Fruit fly (Drosophila melanogaster) whole organism, prepupa: ENCODE data around the gene CG10959.
A peak's percentile ranks its signal among the peaks of the same experiment; 100 is the strongest.

Experiments used
- Blimp-1 ChIP-seq: fragments of 200-800 bp; sonication (Bioruptor generic); optimal IDR thresholded peaks from 3 replicates; lab custom pipeline; 2017; ENCODE audit warnings: missing biosample characterization, missing genetic modification characterization, mild to moderate bottlenecking, moderate library complexity, missing genetic modification reagents
- CG10669 ChIP-seq: fragments of 200-800 bp; sonication (Bioruptor generic); optimal IDR thresholded peaks from 3 replicates; lab custom pipeline; 2018; ENCODE audit warnings: missing biosample characterization, mild to moderate bottlenecking, missing genetic modification characterization, moderate library complexity
- CG11762 ChIP-seq: fragments of 200-800 bp; sonication (Bioruptor generic); optimal IDR thresholded peaks from 3 replicates; lab custom pipeline; 2016; ENCODE audit warnings: missing biosample characterization, missing genetic modification characterization; ENCODE audit not compliant: insufficient read depth
- CG11902 ChIP-seq: fragments of 200-800 bp; sonication (Bioruptor generic); optimal IDR thresholded peaks from 3 replicates; lab custom pipeline; 2016; ENCODE audit warnings: missing biosample characterization, missing genetic modification characterization
- CG15336 ChIP-seq: fragments of 200-800 bp; sonication (Bioruptor generic); IDR thresholded peaks from 2 replicates; pipeline ENCODE4 v1.3.6; 2022; ENCODE audit warnings: missing biosample characterization, missing genetic modification characterization
- CG1621 ChIP-seq: fragments of 200-800 bp; sonication (Bioruptor generic); optimal IDR thresholded peaks from 3 replicates; lab custom pipeline; 2018; ENCODE audit warnings: missing biosample characterization, mild to moderate bottlenecking, missing genetic modification characterization
- CG16779 ChIP-seq: fragments of 200-800 bp; sonication (Bioruptor generic); optimal IDR thresholded peaks from 3 replicates; lab custom pipeline; 2017; ENCODE audit warnings: missing biosample characterization, mild to moderate bottlenecking, missing genetic modification characterization
- CG31627 ChIP-seq: fragments of 200-800 bp; sonication (Bioruptor generic); optimal IDR thresholded peaks from 3 replicates; lab custom pipeline; 2016; ENCODE audit warnings: missing biosample characterization, missing genetic modification characterization
- CG3919 ChIP-seq: fragments of 200-800 bp; sonication (Bioruptor generic); optimal IDR thresholded peaks from 3 replicates; lab custom pipeline; 2016; ENCODE audit warnings: missing biosample characterization, missing genetic modification characterization
- CG4318 ChIP-seq: fragments of 200-800 bp; sonication (Bioruptor generic); optimal IDR thresholded peaks from 3 replicates; lab custom pipeline; 2017; ENCODE audit warnings: missing biosample characterization, mild to moderate bottlenecking, missing genetic modification characterization
- CG6163 ChIP-seq: fragments of 200-800 bp; sonication (Bioruptor generic); IDR thresholded peaks from 3 replicates; pipeline ENCODE4 v1.3.6; 2022; ENCODE audit warnings: missing biosample characterization, missing genetic modification characterization
- CG6792 ChIP-seq: fragments of 200-800 bp; sonication (Bioruptor generic); optimal IDR thresholded peaks from 3 replicates; lab custom pipeline; 2016; ENCODE audit warnings: missing biosample characterization, missing genetic modification characterization
- CG8119 ChIP-seq: fragments of 200-800 bp; sonication (Bioruptor generic); IDR thresholded peaks from 3 replicates; pipeline ENCODE4 v1.3.6; 2022; ENCODE audit warnings: missing biosample characterization, missing genetic modification characterization
- CG8319 ChIP-seq: fragments of 200-800 bp; sonication (Bioruptor generic); optimal IDR thresholded peaks from 3 replicates; lab custom pipeline; 2016; ENCODE audit warnings: missing biosample characterization, missing genetic modification characterization
- CG8632 ChIP-seq: fragments of 200-800 bp; sonication (Bioruptor generic); optimal IDR thresholded peaks from 3 replicates; lab custom pipeline; 2016; ENCODE audit warnings: missing biosample characterization, missing genetic modification characterization
- Eip75B ChIP-seq: fragments of 200-800 bp; sonication (Bioruptor generic); optimal IDR thresholded peaks from 3 replicates; lab custom pipeline; 2016; ENCODE audit warnings: missing biosample characterization, missing genetic modification characterization
- Eip78C ChIP-seq: fragments of 200-800 bp; sonication (Bioruptor generic); peaks from one replicate; lab custom pipeline; 2016; ENCODE audit warnings: missing biosample characterization, missing genetic modification characterization
- Eip93F ChIP-seq: fragments of 200-800 bp; sonication (Bioruptor generic); optimal IDR thresholded peaks from 2 replicates; lab custom pipeline; 2016; ENCODE audit warnings: missing biosample characterization, mild to moderate bottlenecking, missing genetic modification characterization
- Ets21C ChIP-seq: fragments of 200-800 bp; sonication (Bioruptor generic); optimal IDR thresholded peaks from 3 replicates; lab custom pipeline; 2016; ENCODE audit warnings: missing biosample characterization, missing genetic modification characterization
- Gug ChIP-seq: fragments of 200-800 bp; sonication (Bioruptor generic); IDR thresholded peaks from 2 replicates; pipeline ENCODE4 v1.3.6; 2022; ENCODE audit warnings: missing biosample characterization, missing genetic modification characterization
- Hr38 ChIP-seq: sonication (Bioruptor generic); optimal IDR thresholded peaks from 2 replicates; lab custom pipeline; 2016; ENCODE audit warnings: missing biosample characterization, missing genetic modification characterization
- Hr39 ChIP-seq: fragments of 200-800 bp; sonication (Bioruptor generic); optimal IDR thresholded peaks from 2 replicates; lab custom pipeline; 2016; ENCODE audit warnings: missing biosample characterization, missing genetic modification characterization
- Hr4 ChIP-seq: fragments of 200-800 bp; sonication (Bioruptor generic); optimal IDR thresholded peaks from 3 replicates; lab custom pipeline; 2016; ENCODE audit warnings: missing biosample characterization, missing genetic modification characterization
- Lpt ChIP-seq: fragments of 200-800 bp; sonication (Bioruptor generic); optimal IDR thresholded peaks from 3 replicates; lab custom pipeline; 2016; ENCODE audit warnings: missing biosample characterization, missing genetic modification characterization
- Met ChIP-seq: fragments of 200-800 bp; sonication (Bioruptor generic); optimal IDR thresholded peaks from 3 replicates; lab custom pipeline; 2016; ENCODE audit warnings: missing biosample characterization, missing genetic modification characterization
- OdsH ChIP-seq: fragments of 200-800 bp; sonication (Bioruptor generic); optimal IDR thresholded peaks from 3 replicates; lab custom pipeline; 2016; ENCODE audit warnings: missing biosample characterization, missing genetic modification characterization
- Smox ChIP-seq: fragments of 200-800 bp; sonication (Bioruptor generic); optimal IDR thresholded peaks from 3 replicates; lab custom pipeline; 2016; ENCODE audit warnings: missing biosample characterization, missing genetic modification characterization
- Sox14 ChIP-seq: fragments of 200-800 bp; sonication (Bioruptor generic); optimal IDR thresholded peaks from 3 replicates; lab custom pipeline; 2016; ENCODE audit warnings: missing biosample characterization, missing genetic modification characterization
- dac ChIP-seq: fragments of 200-800 bp; sonication (Bioruptor generic); optimal IDR thresholded peaks from 2 replicates; lab custom pipeline; 2017; ENCODE audit warnings: missing biosample characterization, mild to moderate bottlenecking, missing genetic modification characterization
- eg ChIP-seq: fragments of 200-800 bp; sonication (Bioruptor generic); IDR thresholded peaks from 3 replicates; pipeline ENCODE4 v1.3.6; 2022; ENCODE audit warnings: missing biosample characterization, missing genetic modification characterization
- esn ChIP-seq: fragments of 200-800 bp; sonication (Bioruptor generic); optimal IDR thresholded peaks from 2 replicates; lab custom pipeline; 2016; ENCODE audit warnings: missing biosample characterization, mild to moderate bottlenecking, missing genetic modification characterization, moderate library complexity
- fd59A ChIP-seq: fragments of 200-800 bp; sonication (Bioruptor generic); optimal IDR thresholded peaks from 2 replicates; lab custom pipeline; 2017; ENCODE audit warnings: missing biosample characterization, mild to moderate bottlenecking, missing genetic modification characterization, missing genetic modification reagents
- fd85E ChIP-seq: fragments of 200-800 bp; sonication (Bioruptor generic); optimal IDR thresholded peaks from 3 replicates; lab custom pipeline; 2016; ENCODE audit warnings: missing biosample characterization, missing genetic modification characterization
- lz ChIP-seq: fragments of 200-800 bp; sonication (Bioruptor generic); optimal IDR thresholded peaks from 3 replicates; lab custom pipeline; 2016; ENCODE audit warnings: missing biosample characterization, missing genetic modification characterization
- net ChIP-seq: fragments of 200-800 bp; sonication (Bioruptor generic); optimal IDR thresholded peaks from 3 replicates; lab custom pipeline; 2016; ENCODE audit warnings: missing biosample characterization, missing genetic modification characterization
- pdm3 ChIP-seq: fragments of 200-800 bp; sonication (Bioruptor generic); optimal IDR thresholded peaks from 3 replicates; lab custom pipeline; 2016; ENCODE audit warnings: missing biosample characterization, missing genetic modification characterization
- spab ChIP-seq: fragments of 200-800 bp; sonication (Bioruptor generic); optimal IDR thresholded peaks from 2 replicates; lab custom pipeline; 2017; ENCODE audit warnings: missing biosample characterization, mild to moderate bottlenecking, missing genetic modification characterization, missing genetic modification reagents
- ss ChIP-seq, 2 experiments: fragments of 200-800 bp; sonication (Bioruptor generic); optimal IDR thresholded peaks; 2 replicates in 1 of 2; 3 replicates in 1 of 2; lab custom pipeline; 2017 to 2018; ENCODE audit warnings: mild to moderate bottlenecking in 2 of 2, missing biosample characterization in 2 of 2, missing genetic modification characterization in 2 of 2, moderate library complexity in 1 of 2
- topi ChIP-seq: fragments of 200-800 bp; sonication (Bioruptor generic); optimal IDR thresholded peaks from 3 replicates; lab custom pipeline; 2016; ENCODE audit warnings: missing biosample characterization, missing genetic modification characterization

CG10959 gene

dm6 chrX:8163452-8163851, 14.9 kb downstream of the CG10959 start (continued):
- TF ChIP-seq Eip78C (GFP tag; lab: Kevin White, UChicago) (peak; percentile 73), esn (GFP tag; lab: Kevin White, UChicago) (no peak), Smox (GFP tag; lab: Kevin White, UChicago) (no peak), CG1621 (tag; lab: Kevin White, UChicago) (no peak), Hr4 (peak; percentile 12), spab (GFP tag; lab: Kevin White, UChicago) (no peak), CG3919 (GFP tag; lab: Kevin White, UChicago) (peak; percentile 14), Hr39 (GFP tag; lab: Kevin White, UChicago) (no peak), CG4318 (GFP tag; lab: Kevin White, UChicago) (peak; percentile 39), CG15336 (GFP tag; lab: Robert Waterston, UW) (peak; percentile 74), CG6163 (GFP tag; lab: Robert Waterston, UW) (peak; percentile 46; the same call in 1 of the 3 replicates), Hr38 (no peak), Blimp-1 (GFP tag; lab: Kevin White, UChicago) (no peak), Lpt (GFP tag; lab: Kevin White, UChicago) (peak; percentile 20), Ets21C (GFP tag; lab: Kevin White, UChicago) (no peak), Sox14 (GFP tag; lab: Kevin White, UChicago) (no peak), lz (GFP tag; lab: Kevin White, UChicago) (no peak), Eip75B (no peak), Gug (GFP tag; lab: Robert Waterston, UW) (peak; percentile 31; the same call in 1 of the 2 replicates), OdsH (GFP tag; lab: Kevin White, UChicago) (no peak), net (no peak), fd59A (GFP tag; lab: Kevin White, UChicago) (no peak), Eip93F (no peak), CG11762 (GFP tag; lab: Kevin White, UChicago) (no peak), dac (no peak), CG8632 (no peak), CG11902 (GFP tag; lab: Kevin White, UChicago) (no peak), eg (GFP tag; lab: Robert Waterston, UW) (peak; percentile 68; the same call in 2 of the 3 replicates), CG31627 (GFP tag; lab: Kevin White, UChicago) (no peak), CG8119 (peak; percentile 63; the same call in 2 of the 3 replicates)

- TF ChIP-seq pdm3 (GFP tag; lab: Kevin White, UChicago) (no peak), CG10669 (GFP tag; lab: Kevin White, UChicago) (no peak), fd85E (GFP tag; lab: Kevin White, UChicago) (no peak), CG16779 (no peak), CG8319 (GFP tag; lab: Kevin White, UChicago) (no peak), Hr4 (no peak), Met (GFP tag; lab: Kevin White, UChicago) (no peak), Hr38 (no peak)
These were observed 17.0 kb downstream of the CG10959 start, which contains the start of gene Or7a for dm6 chrX:8165608-8166007. Or7a (minus strand) TSS chrX:8165708.

DNA sequence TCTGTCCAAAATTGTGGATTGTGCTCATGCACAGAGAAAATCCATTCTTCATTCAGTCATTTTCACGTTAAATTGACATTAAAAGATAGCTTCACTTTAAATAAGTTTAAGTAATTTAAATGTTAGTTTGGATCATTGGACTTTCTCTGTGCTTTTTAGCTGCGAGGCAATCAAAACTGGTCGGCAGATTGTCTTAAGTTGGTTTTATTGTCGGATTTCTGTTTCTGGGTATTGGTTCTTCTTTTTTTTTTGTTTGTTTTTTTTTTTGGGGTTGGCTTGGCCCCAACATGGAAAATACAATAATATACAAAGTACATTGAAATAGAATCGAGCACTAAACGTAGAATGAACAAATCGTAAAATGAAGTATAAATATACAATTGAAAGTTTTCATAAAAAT, 21.6 kb downstream of the CG10959 start, which contains the start of gene CG2278:
Gene CG2278, minus strand, starts transcription at position 101 of the 400 bp plus-strand sequence.
- TF ChIP-seq Smox (GFP tag; lab: Kevin White, UChicago) = no peak
- no peak for TF ChIP-seq Met (GFP tag; lab: Kevin White, UChicago)
- no peak for TF ChIP-seq Eip75B
- no peak for TF ChIP-seq Hr4
- TF ChIP-seq CG4318 (GFP tag; lab: Kevin White, UChicago) = no peak
- TF ChIP-seq topi (GFP tag; lab: Kevin White, UChicago) = no peak
- TF ChIP-seq CG6792 (GFP tag; lab: Kevin White, UChicago) = no peak
- no peak for TF ChIP-seq lz (GFP tag; lab: Kevin White, UChicago)
- TF ChIP-seq fd59A (GFP tag; lab: Kevin White, UChicago) = no peak
- TF ChIP-seq Lpt (GFP tag; lab: Kevin White, UChicago) = no peak
- no peak for TF ChIP-seq ss (GFP tag; optimal IDR thresholded peaks at IDR 0.05; lab: Kevin White, UChicago)
- no peak for TF ChIP-seq Blimp-1 (GFP tag; lab: Kevin White, UChicago)
- no peak for TF ChIP-seq fd85E (GFP tag; lab: Kevin White, UChicago)
